Fruit fly (Drosophila melanogaster) whole organism, wandering third instar larva: ENCODE measurements around the gene Nckx30C.

Experiments
- Abd-B ChIP-seq: fragments of >200 bp; optimal IDR thresholded peaks from 2 replicates; lab custom pipeline; 2017; ENCODE audit warnings: missing biosample characterization, missing genetic modification characterization
- CG32264 ChIP-seq: fragments of 200-800 bp; sonication (Bioruptor generic); optimal IDR thresholded peaks from 2 replicates; lab custom pipeline; 2016; ENCODE audit warnings: missing biosample characterization, missing genetic modification characterization
- CG9705 ChIP-seq: fragments of 200-800 bp; sonication (Bioruptor generic); optimal IDR thresholded peaks from 2 replicates; lab custom pipeline; 2018; ENCODE audit warnings: missing biosample characterization, mild to moderate bottlenecking, missing genetic modification characterization
- CrebA ChIP-seq: fragments of 200-800 bp; sonication (Bioruptor generic); optimal IDR thresholded peaks from 2 replicates; lab custom pipeline; 2016; ENCODE audit warnings: missing biosample characterization, mild to moderate bottlenecking, missing genetic modification characterization, borderline replicate concordance
- Dfd ChIP-seq: fragments of >200 bp; optimal IDR thresholded peaks from 2 replicates; lab custom pipeline; 2017; ENCODE audit warnings: missing biosample characterization, missing genetic modification characterization
- Dif ChIP-seq: fragments of 200-275, 200-300 bp; sonication (Bioruptor generic); optimal IDR thresholded peaks from 2 replicates; lab custom pipeline; 2018; ENCODE audit warnings: missing biosample characterization, missing genetic modification characterization; ENCODE audit not compliant: partially characterized antibody
- GATAd ChIP-seq: sonication (Bioruptor generic); optimal IDR thresholded peaks from 2 replicates; lab custom pipeline; 2016; ENCODE audit warnings: missing biosample characterization, missing genetic modification characterization
- HLH106 ChIP-seq: fragments of 200-800 bp; optimal IDR thresholded peaks from 3 replicates; lab custom pipeline; 2019; ENCODE audit warnings: missing biosample characterization, mild to moderate bottlenecking, missing genetic modification characterization, moderate library complexity
- Hr83 ChIP-seq: fragments of 200-300 bp; sonication (Bioruptor generic); optimal IDR thresholded peaks from 2 replicates; lab custom pipeline; 2016; ENCODE audit warnings: missing biosample characterization, mild to moderate bottlenecking, missing genetic modification characterization, moderate library complexity; ENCODE audit not compliant: poor library complexity, severe bottlenecking
- Jra ChIP-seq: sonication (Bioruptor generic); optimal IDR thresholded peaks from 2 replicates; lab custom pipeline; 2016; ENCODE audit warnings: missing biosample characterization, missing genetic modification characterization
- Mio ChIP-seq: sonication (Bioruptor generic); optimal IDR thresholded peaks from 2 replicates; lab custom pipeline; 2016; ENCODE audit warnings: missing biosample characterization, missing genetic modification characterization
- Myc ChIP-seq: fragments of >200 bp; optimal IDR thresholded peaks from 2 replicates; lab custom pipeline; 2017
- Rel ChIP-seq, 2 experiments: fragments of 200-800 bp; sonication (Bioruptor generic) in 1 of 2; optimal IDR thresholded peaks; 2 replicates in 1 of 2; 3 replicates in 1 of 2; lab custom pipeline; 2016 to 2019; ENCODE audit warnings: mild to moderate bottlenecking in 2 of 2, missing biosample characterization in 2 of 2, missing genetic modification characterization in 2 of 2, moderate library complexity in 1 of 2
- Sp1 ChIP-seq: fragments of 200-800 bp; sonication (Bioruptor generic); optimal IDR thresholded peaks from 3 replicates; lab custom pipeline; 2019; ENCODE audit warnings: missing biosample characterization, mild to moderate bottlenecking, missing genetic modification characterization, moderate library complexity
- brk ChIP-seq: fragments of 200-800 bp; sonication (Bioruptor generic); optimal IDR thresholded peaks from 2 replicates; lab custom pipeline; 2016; ENCODE audit warnings: missing biosample characterization, mild to moderate bottlenecking, missing genetic modification characterization
- dl ChIP-seq, 2 experiments: fragments of 175-275, 200-275 bp in 1 of 2; fragments of 200-275 bp in 1 of 2; sonication (Bioruptor generic); optimal IDR thresholded peaks; lab custom pipeline; 2018; ENCODE audit warnings: mild to moderate bottlenecking in 2 of 2, missing biosample characterization in 2 of 2, missing genetic modification characterization in 2 of 2, moderate library complexity in 2 of 2; ENCODE audit not compliant: partially characterized antibody in 2 of 2, insufficient read depth in 1 of 2
- fru ChIP-seq: fragments of 200-800 bp; sonication (Bioruptor generic); optimal IDR thresholded peaks from 3 replicates; lab custom pipeline; 2016; ENCODE audit warnings: missing biosample characterization, mild to moderate bottlenecking, missing genetic modification characterization
- h ChIP-seq: fragments of 200-800 bp; sonication (Bioruptor generic); optimal IDR thresholded peaks from 3 replicates; lab custom pipeline; 2016; ENCODE audit warnings: missing biosample characterization, mild to moderate bottlenecking, missing genetic modification characterization
- lola ChIP-seq: fragments of >200 bp; optimal IDR thresholded peaks from 2 replicates; lab custom pipeline; 2017; ENCODE audit warnings: missing biosample characterization, missing genetic modification characterization
- pan ChIP-seq: fragments of >200 bp; optimal IDR thresholded peaks from 2 replicates; lab custom pipeline; 2017
- rgr ChIP-seq: fragments of 200-800 bp; sonication (Bioruptor generic); optimal IDR thresholded peaks from 3 replicates; lab custom pipeline; 2016; ENCODE audit warnings: missing biosample characterization, mild to moderate bottlenecking, missing genetic modification characterization
- sage ChIP-seq: fragments of 200-800 bp; sonication (Bioruptor generic); optimal IDR thresholded peaks from 2 replicates; lab custom pipeline; 2016; ENCODE audit warnings: missing biosample characterization, mild to moderate bottlenecking, missing genetic modification characterization
- sv ChIP-seq: fragments of 200-800 bp; sonication (Bioruptor generic); optimal IDR thresholded peaks from 3 replicates; lab custom pipeline; 2016; ENCODE audit warnings: missing biosample characterization, missing genetic modification characterization
- tai ChIP-seq: sonication (Bioruptor generic); optimal IDR thresholded peaks from 2 replicates; lab custom pipeline; 2016; ENCODE audit warnings: missing biosample characterization, missing genetic modification characterization

Gene Nckx30C

DNA sequence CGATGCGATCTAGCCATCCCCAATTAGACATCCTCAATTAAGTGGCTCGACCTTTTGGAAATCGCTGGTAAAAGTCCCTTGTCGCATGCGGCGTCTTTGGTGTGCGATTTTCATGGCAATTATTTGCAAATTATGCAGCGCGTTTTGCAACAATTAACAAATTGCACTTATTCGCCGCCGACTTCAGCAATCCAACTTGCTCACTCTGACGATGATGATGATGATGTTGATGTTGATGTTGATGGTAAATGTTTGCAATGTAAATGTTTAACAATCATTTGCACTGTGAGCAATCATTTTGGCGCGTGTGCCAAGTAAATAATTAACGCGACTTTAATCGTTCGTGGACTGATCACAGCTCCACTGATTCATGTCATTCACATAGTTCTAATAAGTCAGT, 12.2 kb downstream of the Nckx30C start:
- TF ChIP-seq CG32264 (GFP tag; lab: Kevin White, UChicago) (no peak), Dif (no peak), HLH106 (tag; lab: Kevin White, UChicago) (no peak), GATAd (GFP tag; lab: Kevin White, UChicago) (no peak), CrebA (GFP tag; lab: Kevin White, UChicago) (no peak), Sp1 (no peak), sage (GFP tag; lab: Kevin White, UChicago) (no peak)

DNA sequence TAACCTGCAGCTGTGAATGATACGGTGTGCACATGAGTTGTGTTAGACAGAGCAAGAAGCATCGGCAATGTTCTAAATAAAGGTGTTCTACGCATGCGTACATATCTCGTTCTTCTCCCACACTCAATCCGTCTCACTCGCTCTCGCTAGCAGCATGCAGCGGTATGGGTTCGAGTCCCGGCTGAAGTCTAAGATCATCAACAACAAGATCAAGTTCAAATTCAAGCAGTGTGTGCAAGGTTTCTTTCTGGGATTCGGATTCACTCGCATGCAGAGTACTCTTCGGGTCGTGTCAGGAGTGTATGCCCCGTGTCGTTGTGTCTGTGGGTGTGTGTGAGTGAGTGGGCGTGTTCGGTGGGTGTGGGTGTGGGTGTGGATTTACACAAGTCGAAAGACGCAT, 15.0 kb downstream of the Nckx30C start:
- TF ChIP-seq Myc (lab: Kevin White, UChicago) (peak; percentile 72), Mio (GFP tag; lab: Kevin White, UChicago) (no peak), Jra (GFP tag; lab: Kevin White, UChicago) (no peak), Dfd (GFP tag; lab: Kevin White, UChicago) (no peak), tai (no peak), Abd-B (GFP tag; lab: Kevin White, UChicago) (no peak)

DNA sequence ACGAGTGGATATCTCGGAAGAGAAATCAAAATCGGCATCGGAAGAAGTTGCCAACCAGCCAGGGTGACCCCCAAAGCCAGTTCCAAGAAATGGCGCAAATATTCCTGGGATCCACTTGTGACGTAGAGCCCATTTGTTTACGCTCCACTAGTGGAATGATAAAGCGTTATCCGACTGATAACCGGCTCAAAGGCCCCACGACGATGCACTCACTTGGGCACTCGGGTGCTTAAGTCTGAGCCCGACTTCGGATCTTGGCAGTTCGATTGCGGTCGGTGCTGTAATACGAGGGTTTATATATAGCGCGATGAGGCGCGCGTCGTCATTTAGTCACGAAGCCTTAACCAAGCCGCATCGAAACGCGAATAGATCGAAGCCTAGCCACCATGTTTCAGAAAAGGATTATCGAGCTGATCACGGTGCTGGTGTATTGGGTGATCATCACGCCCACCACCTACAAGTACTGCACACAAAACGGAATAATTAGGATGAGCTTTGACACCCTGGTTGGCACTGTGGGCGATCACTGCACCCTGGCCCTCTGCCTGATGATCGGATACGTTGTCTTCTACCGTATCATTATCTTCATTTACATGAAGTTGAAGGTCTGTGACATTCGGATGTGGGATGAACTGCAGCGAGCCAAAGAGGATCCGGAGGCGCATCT, 16.5 kb downstream of the Nckx30C start, which contains the start of gene CG13116:
CG13116 (plus strand) TSS at position 323 of the 667 bp plus-strand sequence.
- TF ChIP-seq CG9705 (GFP tag; lab: Kevin White, UChicago) (no peak), Rel (GFP tag; optimal IDR thresholded peaks at IDR 0.05; lab: Kevin White, UChicago) (no peak), Rel (tag; optimal IDR thresholded peaks at IDR 0.05; lab: Kevin White, UChicago) (peak; percentile 82)

DNA sequence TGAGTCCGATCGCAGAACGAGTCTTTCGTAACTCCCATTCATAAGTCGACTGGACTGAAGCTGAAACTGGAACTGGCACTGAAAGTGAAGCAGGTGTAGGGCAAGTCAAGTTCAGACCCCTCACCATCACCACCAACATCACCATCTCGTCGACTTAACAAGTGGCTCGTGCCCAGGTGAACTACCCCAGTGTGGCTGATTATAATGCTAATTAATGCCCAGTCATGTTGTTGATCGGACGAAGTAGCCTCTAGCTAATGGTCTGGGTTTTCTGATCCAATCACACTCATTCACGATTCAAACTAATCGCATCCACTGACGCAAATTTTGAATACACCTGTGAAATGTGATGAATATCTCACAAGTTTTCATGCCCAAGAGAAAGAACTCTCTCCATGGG, 17.5 kb downstream of the Nckx30C start:
- TF ChIP-seq h (GFP tag; lab: Kevin White, UChicago) (peak; percentile 24), dl (GFP tag; optimal IDR thresholded peaks at IDR 0.05; lab: Kevin White, UChicago; ENCODE audit: insufficient read depth in 1 of 2, partially characterized antibody in 2 of 2) (no peak)
- TF ChIP-seq, all 38 proteins: peak for 1

- no peak for TF ChIP-seq Abd-B (GFP tag; lab: Kevin White, UChicago)
- peak; percentile 67 for TF ChIP-seq Myc (lab: Kevin White, UChicago)
- no peak for TF ChIP-seq Hr83 (GFP tag; lab: Kevin White, UChicago)
Measured at dm6 chr2L:9711107-9711585, 35.1 kb downstream of the Nckx30C start, which contains the start of gene CG4364. TSS of gene CG4364 (minus strand) at chr2L:9711271.

- TF ChIP-seq brk (GFP tag; lab: Kevin White, UChicago) (peak; percentile 35), rgr (GFP tag; lab: Kevin White, UChicago) (peak; percentile 32), fru (GFP tag; lab: Kevin White, UChicago) (peak; percentile 9), lola (GFP tag; lab: Kevin White, UChicago) (no peak), Jra (GFP tag; lab: Kevin White, UChicago) (no peak), sage (GFP tag; lab: Kevin White, UChicago) (no peak), Rel (GFP tag; optimal IDR thresholded peaks at IDR 0.05; lab: Kevin White, UChicago) (no peak), Rel (tag; optimal IDR thresholded peaks at IDR 0.05; lab: Kevin White, UChicago) (peak; percentile 0), Hr83 (GFP tag; lab: Kevin White, UChicago) (peak; percentile 78), h (GFP tag; lab: Kevin White, UChicago) (peak; percentile 47), pan (lab: Kevin White, UChicago) (no peak)
Measured at dm6 chr2L:9707514-9708094, 38.7 kb downstream of the Nckx30C start.

- TF ChIP-seq fru (GFP tag; lab: Kevin White, UChicago) = no peak
- TF ChIP-seq sv (GFP tag; lab: Kevin White, UChicago) = no peak
Measured at dm6 chr2L:9707103-9707502, 39.2 kb downstream of the Nckx30C start.
